Fruit fly (Drosophila melanogaster) whole organism, embryonic: Measurements from ENCODE around the gene CG1738.

ENCODE experiments used
- Abd-B ChIP-seq: fragments of 200-800 bp; sonication (Bioruptor generic); optimal IDR thresholded peaks from 2 replicates; lab custom pipeline; 2018; ENCODE audit warnings: missing biosample characterization, mild to moderate bottlenecking, missing genetic modification characterization, moderate library complexity
- Ada2b ChIP-seq: fragments of 200-800 bp; sonication (Bioruptor generic); IDR thresholded peaks from 2 replicates; pipeline ENCODE4 v1.3.6; 2022; ENCODE audit warnings: missing biosample characterization, missing genetic modification characterization
- CG10267 ChIP-seq: fragments of 200-800 bp; sonication (Bioruptor generic); optimal IDR thresholded peaks from 2 replicates; lab custom pipeline; 2018; ENCODE audit warnings: missing biosample characterization, mild to moderate bottlenecking, missing genetic modification characterization, moderate library complexity
- CG10979 ChIP-seq: fragments of 200-800 bp; sonication (Bioruptor generic); optimal IDR thresholded peaks from 2 replicates; lab custom pipeline; 2018; ENCODE audit warnings: missing biosample characterization, mild to moderate bottlenecking, missing genetic modification characterization, moderate library complexity
- CG12155 ChIP-seq: fragments of 200-800 bp; sonication (Bioruptor generic); optimal IDR thresholded peaks from 3 replicates; lab custom pipeline; 2016; ENCODE audit warnings: missing biosample characterization, missing genetic modification characterization
- CG13424 ChIP-seq: fragments of 200-800 bp; sonication (Bioruptor generic); optimal IDR thresholded peaks from 2 replicates; lab custom pipeline; 2019; ENCODE audit warnings: missing biosample characterization, mild to moderate bottlenecking, missing genetic modification characterization, moderate library complexity
- CG14710 ChIP-seq: fragments of 200-800 bp; sonication (Bioruptor generic); optimal IDR thresholded peaks from 3 replicates; lab custom pipeline; 2019; ENCODE audit warnings: missing biosample characterization, mild to moderate bottlenecking, missing genetic modification characterization, moderate library complexity
- CG15269 ChIP-seq: fragments of 200-800 bp; sonication (Bioruptor generic); optimal IDR thresholded peaks from 2 replicates; lab custom pipeline; 2018; ENCODE audit warnings: missing biosample characterization, mild to moderate bottlenecking, missing genetic modification characterization, moderate library complexity
- CG16815 ChIP-seq: fragments of 200-800 bp; sonication (Bioruptor generic); optimal IDR thresholded peaks from 3 replicates; lab custom pipeline; 2017; ENCODE audit warnings: missing biosample characterization, mild to moderate bottlenecking, missing genetic modification characterization
- CG17829 ChIP-seq: fragments of 200-800 bp; optimal IDR thresholded peaks from 2 replicates; lab custom pipeline; 2019; ENCODE audit warnings: missing biosample characterization, mild to moderate bottlenecking, missing genetic modification characterization, moderate library complexity
- CG2116 ChIP-seq: fragments of 200-800 bp; sonication (Bioruptor generic); optimal IDR thresholded peaks from 3 replicates; lab custom pipeline; 2018; ENCODE audit warnings: missing biosample characterization, mild to moderate bottlenecking, missing genetic modification characterization
- CG33213 ChIP-seq: fragments of 200-800 bp; sonication (Bioruptor generic); optimal IDR thresholded peaks from 3 replicates; lab custom pipeline; 2016; ENCODE audit warnings: missing biosample characterization, missing genetic modification characterization
- CG34422 ChIP-seq: fragments of 200-800 bp; sonication (Bioruptor generic); IDR thresholded peaks from 3 replicates; pipeline ENCODE4 v1.3.6; 2022; ENCODE audit warnings: missing biosample characterization, missing genetic modification characterization
- CG4360 ChIP-seq: fragments of 200-800 bp; sonication (Bioruptor generic); IDR thresholded peaks from 2 replicates; pipeline ENCODE4 v1.3.6; 2022; ENCODE audit warnings: missing biosample characterization, missing genetic modification characterization
- CG6689 ChIP-seq: fragments of 200-800 bp; sonication (Bioruptor generic); IDR thresholded peaks from 2 replicates; pipeline ENCODE4 v1.3.6; 2022; ENCODE audit warnings: missing biosample characterization, missing genetic modification characterization
- CG7839 ChIP-seq: fragments of 200-800 bp; sonication (Bioruptor generic); optimal IDR thresholded peaks from 3 replicates; lab custom pipeline; 2018; ENCODE audit warnings: missing biosample characterization, mild to moderate bottlenecking, missing genetic modification characterization, moderate library complexity
- CG8290 ChIP-seq, 3 experiments: fragments of 200-800 bp; sonication (Bioruptor generic); optimal IDR thresholded peaks; 2 replicates each; lab custom pipeline; 2016 to 2019; ENCODE audit warnings: missing biosample characterization in 3 of 3, missing genetic modification characterization in 3 of 3, mild to moderate bottlenecking in 2 of 3, moderate library complexity in 1 of 3
- CG8388 ChIP-seq: fragments of 200-800 bp; sonication (Bioruptor generic); optimal IDR thresholded peaks from 2 replicates; lab custom pipeline; 2019; ENCODE audit warnings: missing biosample characterization, mild to moderate bottlenecking, missing genetic modification characterization, moderate library complexity
- CG9876 ChIP-seq: fragments of 200-800 bp; sonication (Bioruptor generic); optimal IDR thresholded peaks from 2 replicates; lab custom pipeline; 2016; ENCODE audit warnings: missing biosample characterization, missing genetic modification characterization
- CG9932 ChIP-seq: fragments of 200-800 bp; sonication (Bioruptor generic); IDR thresholded peaks from 2 replicates; pipeline ENCODE4 v1.3.6; 2022; ENCODE audit warnings: missing biosample characterization, missing genetic modification characterization
- E2f2 ChIP-seq: fragments of 200-800 bp; sonication (Bioruptor generic); IDR thresholded peaks from 2 replicates; pipeline ENCODE4 v1.3.6; 2022; ENCODE audit warnings: missing biosample characterization, missing genetic modification characterization
- Fer1 ChIP-seq: fragments of 200-800 bp; sonication (Bioruptor generic); optimal IDR thresholded peaks from 2 replicates; lab custom pipeline; 2017; ENCODE audit warnings: missing biosample characterization, mild to moderate bottlenecking, missing genetic modification characterization
- HHEX ChIP-seq: fragments of 200-800 bp; sonication (Bioruptor generic); optimal IDR thresholded peaks from 3 replicates; lab custom pipeline; 2017; ENCODE audit warnings: missing biosample characterization, mild to moderate bottlenecking, missing genetic modification characterization, missing genetic modification reagents
- Hr39 ChIP-seq: fragments of >200 bp; optimal IDR thresholded peaks from 2 replicates; lab custom pipeline; 2017
- Hr51 ChIP-seq, 2 experiments: fragments of 200-800 bp; sonication (Bioruptor generic); optimal IDR thresholded peaks; 2 replicates in 1 of 2; 3 replicates in 1 of 2; lab custom pipeline; 2016 to 2018; ENCODE audit warnings: missing biosample characterization in 2 of 2, missing genetic modification characterization in 2 of 2, mild to moderate bottlenecking in 1 of 2, moderate library complexity in 1 of 2
- MBD-R2 ChIP-seq: fragments of 200-800 bp; sonication (Bioruptor generic); IDR thresholded peaks from 2 replicates; pipeline ENCODE4 v1.3.6; 2022; ENCODE audit warnings: missing biosample characterization, missing genetic modification characterization
- MESR4 ChIP-seq: fragments of 200-800 bp; sonication (Bioruptor generic); optimal IDR thresholded peaks from 2 replicates; lab custom pipeline; 2018; ENCODE audit warnings: missing biosample characterization, mild to moderate bottlenecking, missing genetic modification characterization, moderate library complexity
- Mad ChIP-seq: fragments of 200-800 bp; sonication (Bioruptor generic); optimal IDR thresholded peaks from 2 replicates; lab custom pipeline; 2016; ENCODE audit warnings: missing biosample characterization, missing genetic modification characterization
- Neu2 ChIP-seq: fragments of 200-800 bp; sonication (Bioruptor generic); optimal IDR thresholded peaks from 3 replicates; lab custom pipeline; 2016; ENCODE audit warnings: missing biosample characterization, missing genetic modification characterization, borderline replicate concordance
- PHDP ChIP-seq: fragments of 200-800 bp; sonication (Bioruptor generic); optimal IDR thresholded peaks from 3 replicates; lab custom pipeline; 2018; ENCODE audit warnings: missing biosample characterization, mild to moderate bottlenecking, missing genetic modification characterization, moderate library complexity
- Ptx1 ChIP-seq: fragments of 200-800 bp; sonication (Bioruptor generic); IDR thresholded peaks from 2 replicates; pipeline ENCODE4 v1.3.6; 2022; ENCODE audit warnings: missing biosample characterization, missing genetic modification characterization
- Rfx ChIP-seq: fragments of 200-800 bp; sonication (Bioruptor generic); IDR thresholded peaks from 2 replicates; pipeline ENCODE4 v1.3.6; 2022; ENCODE audit warnings: missing biosample characterization, missing genetic modification characterization
- Sox102F ChIP-seq: fragments of 200-800 bp; sonication (Bioruptor generic); optimal IDR thresholded peaks from 2 replicates; lab custom pipeline; 2018; ENCODE audit warnings: missing biosample characterization, mild to moderate bottlenecking, missing genetic modification characterization, moderate library complexity
- ab ChIP-seq: fragments of 200-800 bp; sonication (Bioruptor generic); optimal IDR thresholded peaks from 2 replicates; lab custom pipeline; 2016; ENCODE audit warnings: missing biosample characterization, missing genetic modification characterization
- amos ChIP-seq: fragments of 200-800 bp; sonication (Bioruptor generic); IDR thresholded peaks from 2 replicates; pipeline ENCODE4 v1.3.6; 2022; ENCODE audit warnings: missing biosample characterization, missing genetic modification characterization; ENCODE audit not compliant: partially characterized antibody
- dpn ChIP-seq, 2 experiments: fragments of 200-800 bp; sonication (Bioruptor generic); optimal IDR thresholded peaks; 3 replicates each; lab custom pipeline; 2016; ENCODE audit warnings: missing biosample characterization in 2 of 2, missing genetic modification characterization in 2 of 2
- eve ChIP-seq, 2 experiments: fragments of >200 bp; optimal IDR thresholded peaks; 2 replicates each; lab custom pipeline; 2017; ENCODE audit warnings: missing biosample characterization in 2 of 2, missing genetic modification characterization in 2 of 2
- gfzf ChIP-seq: fragments of 200-800 bp; sonication (Bioruptor generic); optimal IDR thresholded peaks from 2 replicates; lab custom pipeline; 2016; ENCODE audit warnings: missing biosample characterization, mild to moderate bottlenecking, missing genetic modification characterization, moderate library complexity
- ind ChIP-seq: fragments of 200-800 bp; sonication (Bioruptor generic); optimal IDR thresholded peaks from 3 replicates; lab custom pipeline; 2016; ENCODE audit warnings: missing biosample characterization, missing genetic modification characterization
- kay ChIP-seq: fragments of 200-800 bp; sonication (Bioruptor generic); optimal IDR thresholded peaks from 2 replicates; lab custom pipeline; 2016; ENCODE audit warnings: missing biosample characterization, missing genetic modification characterization
- pb ChIP-seq: fragments of 200-800 bp; sonication (Bioruptor generic); optimal IDR thresholded peaks from 3 replicates; lab custom pipeline; 2016; ENCODE audit warnings: missing biosample characterization, missing genetic modification characterization
- pzg ChIP-seq: fragments of 200-800 bp; sonication (Bioruptor generic); optimal IDR thresholded peaks from 3 replicates; lab custom pipeline; 2018; ENCODE audit warnings: missing biosample characterization, mild to moderate bottlenecking, missing genetic modification characterization, moderate library complexity
- salm ChIP-seq: fragments of 200-800 bp; sonication (Bioruptor generic); optimal IDR thresholded peaks from 2 replicates; lab custom pipeline; 2018; ENCODE audit warnings: missing biosample characterization, mild to moderate bottlenecking, missing genetic modification characterization
- sens ChIP-seq: fragments of 200-800 bp; sonication (Bioruptor generic); peaks from one replicate; lab custom pipeline; 2016; ENCODE audit warnings: missing biosample characterization, missing genetic modification characterization
- slbo ChIP-seq: fragments of 200-800 bp; sonication (Bioruptor generic); IDR thresholded peaks from 2 replicates; pipeline ENCODE4 v1.3.6; 2022; ENCODE audit warnings: missing biosample characterization, missing genetic modification characterization
- so ChIP-seq: fragments of 200-800 bp; sonication (Bioruptor generic); IDR thresholded peaks from 3 replicates; pipeline ENCODE4 v1.3.6; 2022; ENCODE audit warnings: missing biosample characterization, missing genetic modification characterization
- stwl ChIP-seq: fragments of 200-800 bp; sonication (Bioruptor generic); optimal IDR thresholded peaks from 3 replicates; lab custom pipeline; 2018; ENCODE audit warnings: missing biosample characterization, mild to moderate bottlenecking, missing genetic modification characterization, moderate library complexity
- tna ChIP-seq: fragments of 200-800 bp; sonication (Bioruptor generic); IDR thresholded peaks from 2 replicates; pipeline ENCODE4 v1.3.6; 2022; ENCODE audit warnings: missing biosample characterization, missing genetic modification characterization; ENCODE audit not compliant: partially characterized antibody
- tx ChIP-seq: fragments of 200-800 bp; sonication (Bioruptor generic); optimal IDR thresholded peaks from 2 replicates; lab custom pipeline; 2016; ENCODE audit warnings: missing biosample characterization, missing genetic modification characterization
- unpg ChIP-seq: fragments of 200-800 bp; sonication (Bioruptor generic); optimal IDR thresholded peaks from 3 replicates; lab custom pipeline; 2018; ENCODE audit warnings: missing biosample characterization, mild to moderate bottlenecking, missing genetic modification characterization, moderate library complexity

CG1738 gene

dm6 chrX:11348829-11349228 lies at the start of gene CG1738:
Gene CG1738, plus strand, starts transcription at chrX:11349049.
- no peak for TF ChIP-seq ab (GFP tag; lab: Kevin White, UChicago)
- peak; percentile 25; the same call in 1 of the 2 replicates for TF ChIP-seq E2f2 (GFP tag; lab: Robert Waterston, UW)
- TF ChIP-seq Mad (GFP tag; lab: Kevin White, UChicago), result no peak
- TF ChIP-seq Ada2b, result 0 out of 2 replicates have a peak, but pooled peaks have one; percentile 10
- TF ChIP-seq dpn (GFP tag; optimal IDR thresholded peaks at IDR 0.05; lab: Kevin White, UChicago), result peak; percentile 1 to 5
- TF ChIP-seq CG9932, result peak; percentile 61
- TF ChIP-seq HHEX (GFP tag; lab: Kevin White, UChicago), result no peak
- TF ChIP-seq Fer1 (GFP tag; lab: Kevin White, UChicago), result peak; percentile 18
- TF ChIP-seq tna (GFP tag; lab: Robert Waterston, UW), result no peak
- no peak for TF ChIP-seq Hr39 (lab: Kevin White, UChicago)
- peak; percentile 7 for TF ChIP-seq CG8388 (GFP tag; lab: Kevin White, UChicago)
- no peak for TF ChIP-seq CG2116 (GFP tag; lab: Kevin White, UChicago)
- peak; percentile 100 for TF ChIP-seq CG6689 (GFP tag; lab: Robert Waterston, UW)
- peak; percentile 14 for TF ChIP-seq CG17829 (tag; lab: Kevin White, UChicago)
- TF ChIP-seq eve (GFP tag; optimal IDR thresholded peaks at IDR 0.05; lab: Kevin White, UChicago), result no peak
- no peak for TF ChIP-seq CG8290 (GFP tag; optimal IDR thresholded peaks at IDR 0.05; lab: Kevin White, UChicago)
- no peak for TF ChIP-seq CG8290 (tag; optimal IDR thresholded peaks at IDR 0.05; lab: Kevin White, UChicago)
- peak; percentile 0 for TF ChIP-seq ind (GFP tag; lab: Kevin White, UChicago)
- TF ChIP-seq CG13424 (tag; lab: Kevin White, UChicago), result peak; percentile 10
- no peak for TF ChIP-seq CG4360 (GFP tag; lab: Robert Waterston, UW)
- peak; percentile 19; the same call in 1 of the 2 replicates for TF ChIP-seq amos (GFP tag; lab: Robert Waterston, UW)
- TF ChIP-seq CG16815 (GFP tag; lab: Kevin White, UChicago), result no peak
- TF ChIP-seq CG34422 (GFP tag; lab: Robert Waterston, UW), result 0 out of 3 replicates have a peak, but pooled peaks have one; percentile 44
- TF ChIP-seq Abd-B (GFP tag; lab: Kevin White, UChicago), result peak; percentile 3
- TF ChIP-seq salm (tag; lab: Kevin White, UChicago), result no peak
- TF ChIP-seq so (GFP tag; lab: Robert Waterston, UW), result no peak
- no peak for TF ChIP-seq kay (GFP tag; lab: Kevin White, UChicago)
- TF ChIP-seq CG10979 (tag; lab: Kevin White, UChicago), result no peak
- TF ChIP-seq Ptx1 (GFP tag; lab: Robert Waterston, UW), result peak; percentile 40
- TF ChIP-seq CG14710 (tag; lab: Kevin White, UChicago), result no peak
- no peak for TF ChIP-seq tx
- TF ChIP-seq CG15269 (tag; lab: Kevin White, UChicago), result peak; percentile 30
- no peak for TF ChIP-seq CG12155 (GFP tag; lab: Kevin White, UChicago)
- peak; percentile 23 for TF ChIP-seq PHDP (tag; lab: Kevin White, UChicago)
- peak; percentile 60 for TF ChIP-seq MBD-R2 (GFP tag; lab: Robert Waterston, UW)
- TF ChIP-seq pzg, result peak; percentile 47
- peak in 1 of 2 experiments; percentile 1 for TF ChIP-seq Hr51 (GFP tag; optimal IDR thresholded peaks at IDR 0.05; lab: Kevin White, UChicago)
- TF ChIP-seq gfzf (GFP tag; lab: Kevin White, UChicago), result peak; percentile 71
- peak; percentile 31 for TF ChIP-seq MESR4
- peak; percentile 29 for TF ChIP-seq CG7839 (tag; lab: Kevin White, UChicago)
- TF ChIP-seq unpg (GFP tag; lab: Kevin White, UChicago), result peak; percentile 17
- peak; percentile 56 for TF ChIP-seq Rfx (GFP tag; lab: Robert Waterston, UW)
- TF ChIP-seq Neu2 (GFP tag; lab: Kevin White, UChicago), result no peak
- peak; percentile 55 for TF ChIP-seq slbo (GFP tag; lab: Robert Waterston, UW)
- TF ChIP-seq CG33213 (GFP tag; lab: Kevin White, UChicago), result no peak
- TF ChIP-seq CG10267 (tag; lab: Kevin White, UChicago), result peak; percentile 37
- no peak for TF ChIP-seq pb (GFP tag; lab: Kevin White, UChicago)
- no peak for TF ChIP-seq CG9876 (GFP tag; lab: Kevin White, UChicago)
- peak; percentile 13 for TF ChIP-seq stwl (tag; lab: Kevin White, UChicago)
- TF ChIP-seq sens (GFP tag; lab: Kevin White, UChicago), result peak; percentile 75
- TF ChIP-seq Sox102F (GFP tag; lab: Kevin White, UChicago), result no peak
